Worm (Caenorhabditis elegans) whole organism, L4 larva: ENCODE results near the gene ttr-57.

Experiments used
- F10B5.3 ChIP-seq: sonication (generic microtip); optimal IDR thresholded peaks from 2 replicates; lab custom pipeline; 2016; ENCODE audit warnings: mild to moderate bottlenecking, missing genetic modification characterization, missing compliant biosample characterization
- F26F4.8 ChIP-seq: fragments of 200-800 bp; sonication (Bioruptor generic); conservative IDR thresholded peaks from 2 replicates; pipeline ENCODE4 v1.3.6; 2022; ENCODE audit warnings: missing genetic modification characterization, missing compliant biosample characterization
- F44E2.7 ChIP-seq: fragments of 200-800 bp; sonication (Bioruptor generic); IDR thresholded peaks from 2 replicates; pipeline ENCODE4 v2.1.2; 2022; ENCODE audit warnings: missing genetic modification characterization, missing compliant biosample characterization
- T26A8.4 ChIP-seq: fragments of 200-800 bp; sonication (Bioruptor generic); IDR thresholded peaks from 2 replicates; pipeline ENCODE4 v1.3.6; 2022; ENCODE audit warnings: missing genetic modification characterization, missing compliant biosample characterization
- Y75B8A.6 ChIP-seq: fragments of 200-800 bp; sonication (Bioruptor generic); IDR thresholded peaks from 2 replicates; pipeline ENCODE4 v1.3.6; 2022; ENCODE audit warnings: missing genetic modification reagents, missing genetic modification characterization, missing compliant biosample characterization
- ZK337.2 ChIP-seq: fragments of 200-800 bp; sonication (Bioruptor generic); IDR thresholded peaks from 2 replicates; pipeline ENCODE4 v1.3.6; 2022; ENCODE audit warnings: missing genetic modification reagents, missing genetic modification characterization, missing compliant biosample characterization
- ZK546.5 ChIP-seq, 2 experiments: sonication (generic microtip); optimal IDR thresholded peaks; 2 replicates each; lab custom pipeline; 2017; ENCODE audit warnings: missing biosample characterization in 2 of 2, missing genetic modification characterization in 2 of 2
- aha-1 ChIP-seq: fragments of 150-350 bp; peaks from one replicate; lab custom pipeline; 2014; ENCODE audit warnings: missing biosample characterization, missing genetic modification characterization
- arid-1 ChIP-seq: fragments of 200-800 bp; sonication (Bioruptor generic); conservative IDR thresholded peaks from 2 replicates; pipeline ENCODE4 v1.3.6; 2022; ENCODE audit warnings: missing genetic modification reagents, missing genetic modification characterization, missing compliant biosample characterization
- ceh-44 ChIP-seq: fragments of 200-800 bp; sonication (Bioruptor generic); IDR thresholded peaks from 2 replicates; pipeline ENCODE4 v1.3.6; 2022; ENCODE audit warnings: missing genetic modification reagents, missing genetic modification characterization, missing compliant biosample characterization
- daf-12 ChIP-seq: fragments of 150-350 bp; optimal IDR thresholded peaks from 2 replicates; lab custom pipeline; 2014; ENCODE audit warnings: missing biosample characterization, missing genetic modification reagents, missing genetic modification characterization
- dmd-9 ChIP-seq: fragments of 200-800 bp; sonication (Bioruptor generic); IDR thresholded peaks from 2 replicates; pipeline ENCODE4 v1.3.6; 2022; ENCODE audit warnings: missing genetic modification reagents, missing genetic modification characterization, missing compliant biosample characterization
- lim-7 ChIP-seq: fragments of 200-800 bp; sonication (Bioruptor generic); IDR thresholded peaks from 2 replicates; pipeline ENCODE4 v1.3.6; 2022; ENCODE audit warnings: missing genetic modification characterization, missing compliant biosample characterization
- madf-5 ChIP-seq, 2 experiments: fragments of 200-800 bp; sonication (Bioruptor generic); IDR thresholded peaks; 2 replicates each; pipeline ENCODE4 v1.3.6; 2022; ENCODE audit warnings: missing compliant biosample characterization in 2 of 2, missing genetic modification characterization in 2 of 2
- madf-9 ChIP-seq: fragments of 200-800 bp; sonication (Bioruptor generic); conservative IDR thresholded peaks from 2 replicates; pipeline ENCODE4 v1.3.6; 2022; ENCODE audit warnings: missing genetic modification reagents, missing genetic modification characterization, missing compliant biosample characterization
- mdt-29 ChIP-seq: fragments of 200-800 bp; sonication (Bioruptor generic); IDR thresholded peaks from 2 replicates; pipeline ENCODE4 v1.3.6; 2022; ENCODE audit warnings: missing genetic modification reagents, missing genetic modification characterization, missing compliant biosample characterization
- nhr-10 ChIP-seq: fragments of 150-350 bp; optimal IDR thresholded peaks from 2 replicates; lab custom pipeline; 2014; ENCODE audit warnings: missing biosample characterization, missing genetic modification characterization
- nhr-25 ChIP-seq: sonication (generic microtip); optimal IDR thresholded peaks from 2 replicates; lab custom pipeline; 2017; ENCODE audit warnings: missing genetic modification characterization, mild to moderate bottlenecking, missing compliant biosample characterization, antibody characterized with exemption, moderate library complexity, borderline replicate concordance; ENCODE audit not compliant: insufficient read depth
- nhr-48 ChIP-seq: sonication (generic microtip); optimal IDR thresholded peaks from 2 replicates; lab custom pipeline; 2016; ENCODE audit warnings: mild to moderate bottlenecking, missing genetic modification characterization, missing compliant biosample characterization
- nhr-77 ChIP-seq: fragments of 150-350 bp; optimal IDR thresholded peaks from 2 replicates; lab custom pipeline; 2014; ENCODE audit warnings: missing biosample characterization, missing genetic modification characterization
- pha-4 ChIP-seq, 2 experiments: fragments of 150-350 bp in 1 of 2; fragments of 200-800 bp in 1 of 2; sonication (Bioruptor generic) in 1 of 2; IDR thresholded peaks in 1 of 2; optimal IDR thresholded peaks in 1 of 2; 2 replicates each; pipeline versions ENCODE4 v1.3.6 to Lab custom; 2014 to 2022; ENCODE audit warnings: missing genetic modification characterization in 2 of 2, missing genetic modification reagents in 2 of 2, missing biosample characterization in 1 of 2, missing compliant biosample characterization in 1 of 2
- saeg-2 ChIP-seq: fragments of 200-800 bp; sonication (Bioruptor generic); IDR thresholded peaks from 2 replicates; pipeline ENCODE4 v1.3.6; 2022; ENCODE audit warnings: missing genetic modification reagents, missing genetic modification characterization, missing compliant biosample characterization
- set-16 ChIP-seq: fragments of 200-800 bp; sonication (Bioruptor generic); IDR thresholded peaks from 2 replicates; pipeline ENCODE4 v1.3.6; 2022; ENCODE audit warnings: missing genetic modification reagents, missing genetic modification characterization, missing compliant biosample characterization
- skn-1 ChIP-seq: fragments of 150-350 bp; optimal IDR thresholded peaks from 2 replicates; lab custom pipeline; 2014; ENCODE audit warnings: missing biosample characterization, missing genetic modification characterization
- snpc-1.2 ChIP-seq: fragments of 200-800 bp; sonication (Bioruptor generic); IDR thresholded peaks from 2 replicates; pipeline ENCODE4 v1.3.6; 2022; ENCODE audit warnings: missing genetic modification reagents, missing genetic modification characterization, missing compliant biosample characterization
- tag-97 ChIP-seq: fragments of 200-800 bp; sonication (Bioruptor generic); IDR thresholded peaks from 2 replicates; pipeline ENCODE4 v1.3.6; 2022; ENCODE audit warnings: missing genetic modification characterization, missing compliant biosample characterization
- unc-62 ChIP-seq, 3 experiments: fragments of 150-350 bp in 1 of 3; sonication (generic microtip); optimal IDR thresholded peaks in 2 of 3; peaks in 1 of 3; 1 replicate in 1 of 3; 2 replicates in 2 of 3; lab custom pipeline; 2014 to 2017; ENCODE audit warnings: missing biosample characterization in 3 of 3, missing genetic modification characterization in 3 of 3, missing genetic modification reagents in 3 of 3, missing genotype in 1 of 3
- vab-7 ChIP-seq: fragments of 200-800 bp; sonication (Bioruptor generic); IDR thresholded peaks from 2 replicates; pipeline ENCODE4 v1.3.6; 2022; ENCODE audit warnings: missing genetic modification reagents, missing genetic modification characterization, missing compliant biosample characterization
- zag-1 ChIP-seq: fragments of 150-350 bp; optimal IDR thresholded peaks from 2 replicates; lab custom pipeline; 2014; ENCODE audit warnings: missing biosample characterization, missing genetic modification characterization
- zfp-2 ChIP-seq: sonication (generic microtip); optimal IDR thresholded peaks from 2 replicates; lab custom pipeline; 2016; ENCODE audit warnings: mild to moderate bottlenecking, missing genetic modification characterization, missing compliant biosample characterization

The ttr-57 gene

ce11 chrV:20600704-20601103 is 4.2 kb upstream of the ttr-57 start:
- TF ChIP-seq madf-9, result no peak
- no peak for TF ChIP-seq zfp-2
- TF ChIP-seq arid-1 (GFP tag; lab: Robert Waterston, UW), result no peak
- no peak for TF ChIP-seq aha-1 (tag; lab: Kevin White, UChicago)
- no peak for TF ChIP-seq T26A8.4 (GFP tag; lab: Robert Waterston, UW)
- TF ChIP-seq F10B5.3 (tag; lab: Kevin White, UChicago), result no peak
- 0 out of 2 replicates have a peak, but pooled peaks have one; percentile 31 for TF ChIP-seq F44E2.7
- TF ChIP-seq set-16 (GFP tag; lab: Robert Waterston, UW), result peak; percentile 76; the same call in 1 of the 2 replicates

ce11 chrV:20603014-20603413 is 1.9 kb upstream of the ttr-57 start, which contains the start of gene ttr-11:
TSS of gene ttr-11 (plus strand) at chrV:20603314.
- TF ChIP-seq unc-62 (GFP tag; optimal IDR thresholded peaks at IDR 0.05 in 1 of 2; lab: Kevin White, UChicago), result peak in 1 of 2 experiments; percentile 14
- no peak for TF ChIP-seq unc-62 (tag; optimal IDR thresholded peaks at IDR 0.05; lab: Kevin White, UChicago)
- TF ChIP-seq F26F4.8 (GFP tag; lab: Robert Waterston, UW), result no peak
- TF ChIP-seq snpc-1.2, result no peak
- no peak for TF ChIP-seq nhr-10

ce11 chrV:20606617-20607016 is 1.7 kb downstream of the ttr-57 start, which contains the start of gene F46B3.23:
TSS of gene F46B3.23 (minus strand) at chrV:20606717.
- TF ChIP-seq skn-1 (tag; lab: Kevin White, UChicago) (no peak), Y75B8A.6 (GFP tag; lab: Robert Waterston, UW) (no peak), ceh-44 (GFP tag; lab: Robert Waterston, UW) (no peak), ZK546.5 (tag; optimal IDR thresholded peaks at IDR 0.05; lab: Kevin White, UChicago) (no peak), snpc-1.2 (no peak), madf-5 (GFP tag; IDR thresholded peaks at IDR 0.05; lab: Robert Waterston, UW) (no peak), zag-1 (no peak)

ce11 chrV:20608688-20609087 is 3.8 kb downstream of the ttr-57 start, which contains the start of gene ttr-12:
TSS of gene ttr-12 (minus strand) at chrV:20608788.
- TF ChIP-seq unc-62 (GFP tag; optimal IDR thresholded peaks at IDR 0.05 in 1 of 2; lab: Kevin White, UChicago) (no peak), unc-62 (tag; optimal IDR thresholded peaks at IDR 0.05; lab: Kevin White, UChicago) (no peak), nhr-48 (tag; lab: Kevin White, UChicago) (peak; percentile 65), zag-1 (no peak), saeg-2 (GFP tag; lab: Robert Waterston, UW) (no peak)
- TF ChIP-seq, all 104 proteins: peak for 1

ce11 chrV:20609494-20609893 is 4.6 kb downstream of the ttr-57 start, which contains the start of gene grd-2:
TSS of gene grd-2 (plus strand) at chrV:20609794.
- peak in 1 of 2 experiments; percentile 81 for TF ChIP-seq unc-62 (GFP tag; optimal IDR thresholded peaks at IDR 0.05 in 1 of 2; lab: Kevin White, UChicago)
- no peak for TF ChIP-seq unc-62 (tag; optimal IDR thresholded peaks at IDR 0.05; lab: Kevin White, UChicago)
- TF ChIP-seq mdt-29 (GFP tag; lab: Robert Waterston, UW), result no peak

ce11 chrV:20618632-20619031 is 13.7 kb downstream of the ttr-57 start, which contains the start of gene F46B3.7:
TSS of gene F46B3.7 (minus strand) at chrV:20618732.
- no peak for TF ChIP-seq dmd-9 (GFP tag; lab: Robert Waterston, UW)
- no peak for TF ChIP-seq daf-12 (tag; lab: Kevin White, UChicago)
- no peak for TF ChIP-seq lim-7 (GFP tag; lab: Robert Waterston, UW)
- TF ChIP-seq mdt-29 (GFP tag; lab: Robert Waterston, UW), result no peak
- TF ChIP-seq pha-4 (GFP tag; IDR thresholded peaks at IDR 0.05; lab: Robert Waterston, UW), result no peak
- TF ChIP-seq pha-4 (tag; optimal IDR thresholded peaks at IDR 0.05; lab: Kevin White, UChicago), result no peak
- no peak for TF ChIP-seq vab-7 (GFP tag; lab: Robert Waterston, UW)
- TF ChIP-seq ZK337.2 (GFP tag; lab: Robert Waterston, UW), result no peak
- no peak for TF ChIP-seq tag-97 (GFP tag; lab: Robert Waterston, UW)
- no peak for TF ChIP-seq nhr-77
- no peak for TF ChIP-seq nhr-25 (tag; lab: Kevin White, UChicago)
